Worm (Caenorhabditis elegans): ENCODE results near the gene lgc-6.

Gene lgc-6

ce11 chrIV:8325667-8326066 lies 14.1 kb upstream of the lgc-6 start, which contains the start of gene F35H10.3:
Gene F35H10.3, plus strand, starts transcription at chrIV:8325967.
- TF ChIP-seq elt-3 (tag; optimal IDR thresholded peaks at IDR 0.05) (no peak), nhr-67 (tag; optimal IDR thresholded peaks at IDR 0.05) (no peak), hmg-11 (tag; optimal IDR thresholded peaks at IDR 0.05) (no peak), mdl-1 (tag; optimal IDR thresholded peaks at IDR 0.05) (no peak), unc-62 (GFP tag; optimal IDR thresholded peaks at IDR 0.05) (no peak), nhr-76 (tag; optimal IDR thresholded peaks at IDR 0.05) (no peak), ama-1 (optimal IDR thresholded peaks at IDR 0.05) (no peak), mml-1 (tag; optimal IDR thresholded peaks at IDR 0.05) (no peak), fos-1 (tag; optimal IDR thresholded peaks at IDR 0.05) (no peak), ztf-11 (tag; optimal IDR thresholded peaks at IDR 0.05) (no peak), fkh-2 (tag; optimal IDR thresholded peaks at IDR 0.05) (no peak), lin-15B (tag; optimal IDR thresholded peaks at IDR 0.05) (no peak), egl-27 (tag; optimal IDR thresholded peaks at IDR 0.05) (no peak)

ce11 chrIV:8328913-8329312 lies 10.8 kb upstream of the lgc-6 start, which contains the start of gene F35H10.2:
Gene F35H10.2, plus strand, starts transcription at chrIV:8329213.
- TF ChIP-seq egl-27 (tag; optimal IDR thresholded peaks at IDR 0.05) = no peak
- TF ChIP-seq mdl-1 (tag; optimal IDR thresholded peaks at IDR 0.05) = no peak
- TF ChIP-seq snpc-4 (tag; optimal IDR thresholded peaks at IDR 0.05) = no peak
- TF ChIP-seq pha-4 (tag; optimal IDR thresholded peaks at IDR 0.05) = no peak
- TF ChIP-seq ceh-16 (tag; optimal IDR thresholded peaks at IDR 0.05) = no peak
- no peak for TF ChIP-seq eor-1 (tag; optimal IDR thresholded peaks at IDR 0.05)
- no peak for TF ChIP-seq fkh-10 (GFP tag; optimal IDR thresholded peaks at IDR 0.05)
- no peak for TF ChIP-seq jun-1 (tag; optimal IDR thresholded peaks at IDR 0.05)
- TF ChIP-seq ceh-28 (tag; optimal IDR thresholded peaks at IDR 0.05) = no peak
- TF ChIP-seq lsy-12 (tag; optimal IDR thresholded peaks at IDR 0.05) = no peak
- no peak for TF ChIP-seq aly-2 (tag; optimal IDR thresholded peaks at IDR 0.05)
- TF ChIP-seq fkh-2 (tag; optimal IDR thresholded peaks at IDR 0.05) = no peak
- TF ChIP-seq ZK546.5 (tag; optimal IDR thresholded peaks at IDR 0.05) = no peak
- TF ChIP-seq nhr-23 (tag; optimal IDR thresholded peaks at IDR 0.05) = no peak
- no peak for TF ChIP-seq ama-1 (optimal IDR thresholded peaks at IDR 0.05)
- no peak for TF ChIP-seq nhr-77 (tag; optimal IDR thresholded peaks at IDR 0.05)
- TF ChIP-seq zag-1 (tag; optimal IDR thresholded peaks at IDR 0.05) = no peak
- TF ChIP-seq ceh-9 (tag; optimal IDR thresholded peaks at IDR 0.05) = no peak
- no peak for TF ChIP-seq ztf-4 (tag; optimal IDR thresholded peaks at IDR 0.05)

- TF ChIP-seq snpc-4 (tag; optimal IDR thresholded peaks at IDR 0.05) (no peak), nhr-28 (tag; optimal IDR thresholded peaks at IDR 0.05) (no peak), elt-2 (tag; optimal IDR thresholded peaks at IDR 0.05) (no peak), egl-5 (tag; optimal IDR thresholded peaks at IDR 0.05) (no peak), R02D3.7 (tag; optimal IDR thresholded peaks at IDR 0.05) (no peak), ZK546.5 (tag; optimal IDR thresholded peaks at IDR 0.05) (no peak), elt-1 (tag; optimal IDR thresholded peaks at IDR 0.05) (no peak), nhr-12 (tag; optimal IDR thresholded peaks at IDR 0.05) (no peak), lsy-12 (tag; optimal IDR thresholded peaks at IDR 0.05) (no peak), unc-39 (tag; optimal IDR thresholded peaks at IDR 0.05) (no peak), sea-2 (GFP tag; optimal IDR thresholded peaks at IDR 0.05) (no peak), ceh-16 (tag; optimal IDR thresholded peaks at IDR 0.05) (no peak), nhr-77 (tag; optimal IDR thresholded peaks at IDR 0.05) (no peak), daf-12 (tag; optimal IDR thresholded peaks at IDR 0.05) (no peak), ceh-9 (tag; optimal IDR thresholded peaks at IDR 0.05) (no peak), aly-2 (tag; optimal IDR thresholded peaks at IDR 0.05) (no peak)
Measured at ce11 chrIV:8332526-8332925, 7.2 kb upstream of the lgc-6 start, which contains the start of gene lys-10. Gene lys-10, plus strand, starts transcription at chrIV:8332826.

- TF ChIP-seq nhr-23 (tag; optimal IDR thresholded peaks at IDR 0.05) (no peak), ceh-28 (tag; optimal IDR thresholded peaks at IDR 0.05) (no peak), pha-4 (tag; optimal IDR thresholded peaks at IDR 0.05) (no peak), daf-12 (tag; optimal IDR thresholded peaks at IDR 0.05) (no peak), elt-3 (tag; optimal IDR thresholded peaks at IDR 0.05) (no peak), lsy-12 (tag; optimal IDR thresholded peaks at IDR 0.05) (no peak), elt-1 (tag; optimal IDR thresholded peaks at IDR 0.05) (no peak), egl-27 (tag; optimal IDR thresholded peaks at IDR 0.05) (no peak), tbx-2 (tag; optimal IDR thresholded peaks at IDR 0.05) (no peak), skn-1 (tag; optimal IDR thresholded peaks at IDR 0.05) (no peak), lin-15B (tag; optimal IDR thresholded peaks at IDR 0.05) (no peak), zag-1 (tag; optimal IDR thresholded peaks at IDR 0.05) (no peak)
Measured at ce11 chrIV:8333034-8333433, 6.7 kb upstream of the lgc-6 start.
